Fruit fly (Drosophila melanogaster): ENCODE data around the gene Xrcc2.

- TF ChIP-seq slbo (GFP tag; IDR thresholded peaks at IDR 0.05) (no peak), lov (optimal IDR thresholded peaks at IDR 0.05) (no peak), lov (GFP tag; IDR thresholded peaks at IDR 0.05) (no peak), disco-r (GFP tag; optimal IDR thresholded peaks at IDR 0.05) (no peak)
Measured at dm6 chrX:18547707-18548106, 47.8 kb downstream of the Xrcc2 start.

Measured in whole organism, embryonic.